Worm (Caenorhabditis elegans) whole organism, young adult: ENCODE measurements around the gene B0496.11.

ENCODE experiments used
- B0336.3 ChIP-seq: fragments of 200-800 bp; sonication (Bioruptor generic); IDR thresholded peaks from 2 replicates; pipeline ENCODE4 v1.3.6; 2022; ENCODE audit warnings: missing genetic modification characterization, missing compliant biosample characterization
- F22D6.2 ChIP-seq: sonication (generic microtip); optimal IDR thresholded peaks from 2 replicates; lab custom pipeline; 2016; ENCODE audit warnings: mild to moderate bottlenecking, missing genetic modification characterization, missing compliant biosample characterization
- chd-7 ChIP-seq: sonication (generic microtip); optimal IDR thresholded peaks from 2 replicates; lab custom pipeline; 2016; ENCODE audit warnings: mild to moderate bottlenecking, missing genetic modification characterization, moderate library complexity, missing compliant biosample characterization
- egl-44 ChIP-seq: fragments of 200-800 bp; sonication (Bioruptor generic); IDR thresholded peaks from 2 replicates; pipeline ENCODE4 v1.3.6; 2022; ENCODE audit warnings: missing genetic modification reagents, missing genetic modification characterization, missing compliant biosample characterization
- nfya-2 ChIP-seq: fragments of 200-800 bp; sonication (Bioruptor generic); IDR thresholded peaks from 2 replicates; pipeline ENCODE4 v1.3.6; 2022; ENCODE audit warnings: missing genetic modification reagents, missing genetic modification characterization, missing compliant biosample characterization
- nhr-179 ChIP-seq: sonication (generic microtip); optimal IDR thresholded peaks from 2 replicates; lab custom pipeline; 2016; ENCODE audit warnings: mild to moderate bottlenecking, missing genetic modification characterization, missing compliant biosample characterization
- sea-2 ChIP-seq: fragments of 200-800 bp; sonication (Bioruptor generic); IDR thresholded peaks from 2 replicates; pipeline ENCODE4 v1.3.6; 2022; ENCODE audit warnings: missing genetic modification characterization, missing compliant biosample characterization
- unc-62 ChIP-seq: fragments of 150-350 bp; optimal IDR thresholded peaks from 2 replicates; lab custom pipeline; 2014; ENCODE audit warnings: missing biosample characterization, missing genetic modification reagents, missing genetic modification characterization
- zfh-2 ChIP-seq: fragments of 200-800 bp; sonication (Bioruptor generic); conservative IDR thresholded peaks from 2 replicates; pipeline ENCODE4 v1.3.6; 2022; ENCODE audit warnings: missing genetic modification reagents, missing genetic modification characterization, missing compliant biosample characterization

DNA sequence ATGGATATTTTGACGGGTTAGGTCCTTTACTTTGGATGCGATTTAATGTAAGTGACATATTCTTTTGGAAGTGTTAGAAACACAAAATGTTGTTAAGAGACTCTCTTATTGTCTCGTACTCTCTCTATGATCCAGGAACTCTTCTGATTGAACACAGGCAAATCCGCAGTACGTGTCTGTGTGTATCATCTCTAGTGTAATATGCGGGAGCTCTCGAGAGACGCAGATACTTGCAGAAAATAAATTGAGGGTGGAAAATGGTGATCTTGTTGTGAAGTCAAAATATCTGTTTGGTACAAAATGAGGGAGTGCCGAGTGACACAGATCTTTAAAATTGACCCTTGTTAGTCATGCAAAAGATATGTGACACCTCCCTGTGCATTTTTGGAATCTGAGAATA lies 27.1 kb downstream of the B0496.11 start:
- TF ChIP-seq chd-7 (tag; lab: Kevin White, UChicago), result no peak
- TF ChIP-seq zfh-2, result no peak
- no peak for TF ChIP-seq unc-62 (GFP tag; lab: Kevin White, UChicago)
- TF ChIP-seq nhr-179 (tag; lab: Kevin White, UChicago), result no peak
- no peak for TF ChIP-seq sea-2
- TF ChIP-seq egl-44 (GFP tag; lab: Robert Waterston, UW), result no peak
- no peak for TF ChIP-seq B0336.3 (GFP tag; lab: Robert Waterston, UW)
- TF ChIP-seq nfya-2 (GFP tag; lab: Robert Waterston, UW), result no peak
- TF ChIP-seq F22D6.2 (tag; lab: Kevin White, UChicago), result no peak
